Fruit fly (Drosophila melanogaster): ENCODE data around the gene syd.
A peak's percentile ranks its signal among the peaks of the same experiment; 100 is the strongest.

DNA sequence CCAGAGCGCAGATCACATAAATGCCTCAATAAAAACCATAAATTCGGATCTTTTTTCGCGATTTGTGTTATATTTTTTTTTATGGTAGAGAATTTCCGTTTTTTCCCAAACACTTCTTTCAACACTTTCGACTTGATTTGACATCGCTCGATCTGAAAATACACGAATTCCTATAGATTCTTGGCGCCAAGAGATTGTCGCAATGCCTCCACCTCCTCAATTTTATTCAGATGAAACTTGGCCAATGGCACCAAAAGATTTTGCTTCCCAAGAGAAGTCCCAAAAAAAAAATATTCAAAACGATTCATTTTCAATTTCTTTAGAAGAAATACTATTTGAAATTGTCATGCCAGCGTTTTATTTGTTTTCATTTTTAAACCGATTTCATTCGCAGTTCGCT lies 31.4 kb downstream of the syd start:
- TF ChIP-seq kay (GFP tag; ENCODE audit: borderline replicate concordance) (peak; percentile 78), CG7101 (tag; optimal IDR thresholded peaks at IDR 0.05) (no peak), pad (GFP tag; optimal IDR thresholded peaks at IDR 0.05) (no peak), Hr96 (GFP tag; optimal IDR thresholded peaks at IDR 0.05) (no peak), CG12768 (GFP tag; optimal IDR thresholded peaks at IDR 0.05) (no peak), Mnt (GFP tag; optimal IDR thresholded peaks at IDR 0.05) (no peak), Clk (GFP tag; optimal IDR thresholded peaks at IDR 0.05) (no peak), bab1 (GFP tag; optimal IDR thresholded peaks at IDR 0.05) (no peak), ovo (GFP tag; optimal IDR thresholded peaks at IDR 0.05) (no peak), cnc (optimal IDR thresholded peaks at IDR 0.05) (no peak), toe (GFP tag; optimal IDR thresholded peaks at IDR 0.05) (no peak), CG5204 (GFP tag; optimal IDR thresholded peaks at IDR 0.05) (no peak), CG14711 (tag; optimal IDR thresholded peaks at IDR 0.05) (no peak)

All from whole organism, adult.